Worm (Caenorhabditis elegans) whole organism, late embryonic: ENCODE results near the gene B0361.14.

Experiments used
- K02D7.2 ChIP-seq: sonication (generic microtip); optimal IDR thresholded peaks from 2 replicates; lab custom pipeline; 2017; ENCODE audit warnings: mild to moderate bottlenecking, missing genetic modification characterization, missing compliant biosample characterization
- K09A11.1 ChIP-seq: sonication (generic microtip); optimal IDR thresholded peaks from 2 replicates; lab custom pipeline; 2017; ENCODE audit warnings: antibody characterized with exemption, mild to moderate bottlenecking, missing genetic modification characterization, missing compliant biosample characterization; ENCODE audit not compliant: insufficient read depth
- Y22D7AL.16 ChIP-seq: sonication (generic microtip); optimal IDR thresholded peaks from 2 replicates; lab custom pipeline; 2016; ENCODE audit warnings: missing genetic modification characterization, missing compliant biosample characterization
- ahr-1 ChIP-seq: sonication (generic microtip); optimal IDR thresholded peaks from 2 replicates; lab custom pipeline; 2016; ENCODE audit warnings: missing genetic modification characterization, missing compliant biosample characterization
- ceh-18 ChIP-seq: sonication (generic microtip); optimal IDR thresholded peaks from 2 replicates; lab custom pipeline; 2016; ENCODE audit warnings: missing genetic modification characterization, missing compliant biosample characterization
- ceh-24 ChIP-seq: sonication (generic microtip); optimal IDR thresholded peaks from 2 replicates; lab custom pipeline; 2016; ENCODE audit warnings: mild to moderate bottlenecking, missing genetic modification characterization, missing compliant biosample characterization
- ceh-30 ChIP-seq: fragments of 150-350 bp; optimal IDR thresholded peaks from 2 replicates; lab custom pipeline; 2014; ENCODE audit warnings: missing biosample characterization, missing genetic modification characterization
- ceh-31 ChIP-seq: sonication (generic microtip); optimal IDR thresholded peaks from 2 replicates; lab custom pipeline; 2016; ENCODE audit warnings: missing genetic modification characterization, missing compliant biosample characterization
- ceh-48 ChIP-seq: sonication (generic microtip); optimal IDR thresholded peaks from 2 replicates; lab custom pipeline; 2016; ENCODE audit warnings: missing genetic modification characterization, inconsistent platforms, missing compliant biosample characterization
- ceh-6 ChIP-seq: fragments of 200-800 bp; sonication (Bioruptor generic); optimal IDR thresholded peaks from 2 replicates; lab custom pipeline; 2018; ENCODE audit warnings: mild to moderate bottlenecking, missing genetic modification characterization, missing compliant biosample characterization
- elt-2 ChIP-seq: sonication (generic microtip); optimal IDR thresholded peaks from 2 replicates; lab custom pipeline; 2016; ENCODE audit warnings: missing genetic modification reagents, missing genetic modification characterization, missing compliant biosample characterization
- ets-4 ChIP-seq: sonication (generic microtip); optimal IDR thresholded peaks from 2 replicates; lab custom pipeline; 2016; ENCODE audit warnings: missing genetic modification characterization, missing compliant biosample characterization
- eyg-1 ChIP-seq: sonication (generic microtip); optimal IDR thresholded peaks from 2 replicates; lab custom pipeline; 2016; ENCODE audit warnings: missing genotype, missing genetic modification characterization, missing compliant biosample characterization
- fax-1 ChIP-seq: sonication (generic microtip); optimal IDR thresholded peaks from 2 replicates; lab custom pipeline; 2016; ENCODE audit warnings: missing genotype, missing genetic modification characterization, missing compliant biosample characterization
- fkh-10 ChIP-seq: fragments of 150-350 bp; optimal IDR thresholded peaks from 2 replicates; lab custom pipeline; 2014; ENCODE audit warnings: missing biosample characterization, missing genetic modification reagents, missing genetic modification characterization
- gmeb-2 ChIP-seq: sonication (generic microtip); optimal IDR thresholded peaks from 2 replicates; lab custom pipeline; 2016; ENCODE audit warnings: missing genetic modification characterization, inconsistent platforms, missing compliant biosample characterization
- hlh-13 ChIP-seq: fragments of 200-800 bp; sonication (Bioruptor generic); optimal IDR thresholded peaks from 2 replicates; lab custom pipeline; 2018; ENCODE audit warnings: mild to moderate bottlenecking, missing genetic modification characterization, missing compliant biosample characterization
- hlh-15 ChIP-seq: sonication (generic microtip); optimal IDR thresholded peaks from 2 replicates; lab custom pipeline; 2016; ENCODE audit warnings: missing genetic modification characterization, missing compliant biosample characterization
- hlh-30 ChIP-seq: sonication (generic microtip); optimal IDR thresholded peaks from 2 replicates; lab custom pipeline; 2017; ENCODE audit warnings: antibody characterized with exemption, missing genetic modification characterization, missing compliant biosample characterization; ENCODE audit not compliant: insufficient read depth
- hlh-8 ChIP-seq: sonication (generic microtip); optimal IDR thresholded peaks from 2 replicates; lab custom pipeline; 2016; ENCODE audit warnings: missing genotype, missing genetic modification characterization, missing compliant biosample characterization
- lim-6 ChIP-seq: sonication (generic microtip); optimal IDR thresholded peaks from 2 replicates; lab custom pipeline; 2016; ENCODE audit warnings: missing genetic modification characterization, missing compliant biosample characterization
- lin-11 ChIP-seq: fragments of 200-800 bp; sonication (Bioruptor generic); optimal IDR thresholded peaks from 2 replicates; lab custom pipeline; 2018; ENCODE audit warnings: mild to moderate bottlenecking, missing genetic modification characterization, missing compliant biosample characterization
- madf-2 ChIP-seq: sonication (generic microtip); optimal IDR thresholded peaks from 2 replicates; lab custom pipeline; 2017; ENCODE audit warnings: missing genetic modification characterization, missing compliant biosample characterization
- nfya-1 ChIP-seq: sonication (generic microtip); optimal IDR thresholded peaks from 2 replicates; lab custom pipeline; 2017; ENCODE audit warnings: missing genetic modification characterization, mild to moderate bottlenecking, missing compliant biosample characterization, antibody characterized with exemption, moderate library complexity
- odd-2 ChIP-seq: sonication (generic microtip); optimal IDR thresholded peaks from 2 replicates; lab custom pipeline; 2017; ENCODE audit warnings: antibody characterized with exemption, mild to moderate bottlenecking, missing genetic modification characterization, missing compliant biosample characterization
- pat-9 ChIP-seq: fragments of 200-800 bp; sonication (Bioruptor generic); optimal IDR thresholded peaks from 2 replicates; lab custom pipeline; 2018; ENCODE audit warnings: mild to moderate bottlenecking, missing genetic modification characterization, moderate library complexity, missing compliant biosample characterization
- pha-4 ChIP-seq: fragments of 150-350 bp; optimal IDR thresholded peaks from 2 replicates; lab custom pipeline; 2018; ENCODE audit warnings: missing biosample characterization, missing genetic modification reagents, missing genetic modification characterization
- ref-2 ChIP-seq: sonication (generic microtip); optimal IDR thresholded peaks from 2 replicates; lab custom pipeline; 2016; ENCODE audit warnings: missing genetic modification characterization, missing compliant biosample characterization
- rnt-1 ChIP-seq: sonication (generic microtip); optimal IDR thresholded peaks from 2 replicates; lab custom pipeline; 2016; ENCODE audit warnings: missing genetic modification characterization, missing compliant biosample characterization
- sdc-2 ChIP-seq: sonication (generic microtip); optimal IDR thresholded peaks from 2 replicates; lab custom pipeline; 2016; ENCODE audit warnings: missing genotype, missing genetic modification characterization, missing compliant biosample characterization
- tbx-7 ChIP-seq: sonication (generic microtip); optimal IDR thresholded peaks from 2 replicates; lab custom pipeline; 2016; ENCODE audit warnings: missing genotype, missing genetic modification characterization, missing compliant biosample characterization
- unc-42 ChIP-seq: sonication (generic microtip); optimal IDR thresholded peaks from 2 replicates; lab custom pipeline; 2016; ENCODE audit warnings: missing genotype, missing genetic modification characterization, missing compliant biosample characterization
- unc-55 ChIP-seq: sonication (generic microtip); optimal IDR thresholded peaks from 2 replicates; lab custom pipeline; 2017; ENCODE audit warnings: missing biosample characterization, missing genetic modification reagents, missing genetic modification characterization
- zip-5 ChIP-seq: sonication (generic microtip); optimal IDR thresholded peaks from 2 replicates; lab custom pipeline; 2016; ENCODE audit warnings: missing genetic modification characterization, missing compliant biosample characterization
- ztf-16 ChIP-seq: sonication (generic microtip); optimal IDR thresholded peaks from 2 replicates; lab custom pipeline; 2017; ENCODE audit warnings: missing genetic modification characterization, missing compliant biosample characterization

Gene B0361.14

ce11 chrIII:7281179-7281578, 18.2 kb downstream of the B0361.14 start, which contains the start of gene B0361.3:
Gene B0361.3, plus strand, starts transcription at chrIII:7281462.
- TF ChIP-seq unc-42 (tag; lab: Kevin White, UChicago) (peak; percentile 2), hlh-30 (no peak), pat-9 (tag; lab: Kevin White, UChicago) (no peak), lin-11 (tag; lab: Kevin White, UChicago) (no peak)

DNA sequence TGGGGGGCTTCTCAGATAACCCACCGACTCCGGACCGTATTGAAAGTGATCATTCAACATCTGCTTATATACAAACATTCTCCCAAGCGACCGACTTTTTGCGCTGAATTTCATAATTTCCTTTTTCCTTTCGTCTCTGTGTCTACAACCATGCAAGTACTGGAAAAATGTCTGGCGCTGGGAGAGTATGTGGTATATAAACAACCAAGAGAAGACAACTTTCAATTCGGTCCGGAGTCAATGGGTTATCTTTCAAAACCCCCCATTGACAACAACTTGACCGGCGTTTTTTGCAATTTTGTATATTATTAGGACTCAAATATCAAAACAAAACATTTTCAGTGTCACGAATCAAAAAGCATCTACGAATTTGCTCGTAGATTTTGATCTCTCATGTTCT, 20.8 kb downstream of the B0361.14 start:
- TF ChIP-seq gmeb-2 (tag; lab: Kevin White, UChicago) (no peak), odd-2 (tag; lab: Kevin White, UChicago) (no peak), unc-42 (tag; lab: Kevin White, UChicago) (no peak)

- TF ChIP-seq elt-2 (tag; lab: Kevin White, UChicago) (peak; percentile 18), ceh-18 (no peak), K02D7.2 (no peak), nfya-1 (peak; percentile 23), zip-5 (tag; lab: Kevin White, UChicago) (no peak), hlh-30 (peak; percentile 31), rnt-1 (tag; lab: Kevin White, UChicago) (no peak), ceh-31 (no peak), hlh-8 (tag; lab: Kevin White, UChicago) (no peak), ceh-24 (tag; lab: Kevin White, UChicago) (no peak), ceh-48 (tag; lab: Kevin White, UChicago) (peak; percentile 19), ceh-6 (GFP tag; lab: Kevin White, UChicago) (no peak), sdc-2 (no peak), unc-42 (tag; lab: Kevin White, UChicago) (peak; percentile 2)
- TF ChIP-seq, all 69 proteins: peak for 5
Observed at ce11 chrIII:7277228-7277627, 22.1 kb downstream of the B0361.14 start, which contains the start of the genes spot-1 and B0361.11. Gene spot-1, minus strand, starts transcription at chrIII:7277274. Gene B0361.11, plus strand, starts transcription at chrIII:7277599.

DNA sequence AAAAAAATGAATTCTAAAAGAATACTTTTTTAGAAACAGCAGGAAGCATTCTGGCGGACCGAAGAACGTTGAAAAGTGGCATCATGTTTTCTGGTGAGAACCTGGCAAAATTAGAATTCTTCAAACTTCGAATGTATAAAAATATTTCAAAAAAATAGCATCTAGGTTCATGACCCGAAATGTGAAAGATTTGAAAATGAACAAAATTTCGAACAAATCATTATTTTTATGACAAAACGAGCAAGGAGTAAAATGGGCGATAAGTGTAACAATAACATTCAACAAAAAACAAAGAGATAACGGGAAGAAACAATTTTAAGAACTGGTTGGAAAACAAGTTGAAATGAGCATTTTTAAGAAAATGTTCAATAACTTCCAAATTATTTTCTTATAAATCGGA, 24.0 kb downstream of the B0361.14 start, which contains the start of gene psd-1:
psd-1 (minus strand) TSS at position 101 of the 400 bp plus-strand sequence.
- TF ChIP-seq ref-2 (tag; lab: Kevin White, UChicago) (no peak), hlh-15 (tag; lab: Kevin White, UChicago) (no peak), hlh-13 (GFP tag; lab: Kevin White, UChicago) (no peak), tbx-7 (tag; lab: Kevin White, UChicago) (no peak)

DNA sequence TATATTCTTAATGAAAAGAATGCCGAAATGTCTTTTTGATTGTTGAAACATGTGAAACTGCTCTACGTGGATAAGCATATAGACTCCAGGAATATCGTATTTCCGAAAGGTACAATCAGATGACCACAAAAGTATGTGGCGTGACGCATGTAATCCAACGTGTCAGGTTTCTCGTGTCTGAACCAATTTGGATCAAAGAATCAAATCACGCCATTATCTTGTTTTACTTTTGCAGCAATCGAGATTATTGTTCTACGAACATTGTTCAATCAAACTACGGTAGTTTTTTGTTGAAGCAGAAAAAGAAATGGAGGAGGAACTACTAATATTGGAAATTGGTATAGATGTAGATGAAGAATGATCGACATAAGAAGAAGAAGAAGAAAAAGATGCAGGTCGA, 25.6 kb downstream of the B0361.14 start:
- TF ChIP-seq pha-4 (tag; lab: Kevin White, UChicago) (no peak), eyg-1 (no peak), pat-9 (tag; lab: Kevin White, UChicago) (no peak), K02D7.2 (no peak), tbx-7 (tag; lab: Kevin White, UChicago) (no peak), unc-55 (GFP tag; lab: Kevin White, UChicago) (no peak), sdc-2 (no peak), ets-4 (no peak), hlh-13 (GFP tag; lab: Kevin White, UChicago) (no peak), lim-6 (tag; lab: Kevin White, UChicago) (no peak), fax-1 (tag; lab: Kevin White, UChicago) (no peak), fkh-10 (no peak), madf-2 (no peak), Y22D7AL.16 (tag; lab: Kevin White, UChicago) (no peak), ceh-30 (no peak), odd-2 (tag; lab: Kevin White, UChicago) (no peak), ztf-16 (tag; lab: Kevin White, UChicago) (no peak), K09A11.1 (no peak), hlh-15 (tag; lab: Kevin White, UChicago) (no peak), ahr-1 (tag; lab: Kevin White, UChicago) (no peak)
